Fruit fly (Drosophila melanogaster): ENCODE measurements around the gene Nrt.

Nrt gene

DNA sequence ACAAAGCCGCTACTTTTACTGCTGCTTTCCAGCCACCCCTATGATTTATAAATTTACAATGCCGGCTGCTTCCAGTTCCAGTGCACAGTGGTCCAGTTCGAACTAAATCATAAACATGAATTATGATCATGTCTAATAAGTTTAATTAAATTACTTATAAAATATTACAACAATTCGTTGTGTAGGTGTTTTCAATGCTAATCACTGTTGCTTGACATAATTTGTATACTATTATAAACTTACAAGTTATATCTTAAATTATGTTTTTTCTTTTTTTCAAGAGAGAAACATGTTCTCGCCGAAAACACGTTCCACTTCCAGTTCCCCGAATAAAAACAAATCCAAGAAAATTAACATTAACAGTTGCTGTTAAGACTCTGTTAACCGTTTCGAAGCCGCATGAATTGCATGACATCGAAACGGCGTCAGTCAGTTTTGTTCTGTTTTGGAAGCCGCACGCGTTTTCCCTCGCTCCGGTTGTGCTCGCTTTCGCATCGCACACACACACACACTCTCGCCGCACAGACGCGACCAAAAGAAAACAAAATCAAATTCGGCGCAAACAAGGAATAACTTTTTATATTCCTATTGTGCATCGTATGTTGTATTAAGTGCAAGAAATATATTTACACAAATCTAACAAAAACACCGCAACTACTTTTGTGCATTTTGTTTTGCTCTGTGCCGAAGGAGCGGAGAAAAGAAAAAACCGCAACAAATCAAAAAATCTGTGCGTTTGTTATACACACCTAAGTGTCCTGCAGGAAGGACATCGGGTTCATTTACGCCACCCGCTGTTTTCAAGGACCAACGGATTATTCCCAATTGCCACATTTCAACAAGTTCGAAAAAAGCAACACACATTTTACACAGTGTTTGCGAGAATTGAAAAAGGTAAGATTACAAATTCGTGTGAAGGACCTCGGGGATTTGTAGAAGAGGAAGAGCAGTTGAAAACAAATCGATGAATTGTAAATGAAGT is at the start of gene Nrt:
TSS of gene Nrt (plus strand) at position 426 of the 982 bp plus-strand sequence.
- no peak for TF ChIP-seq h (optimal IDR thresholded peaks at IDR 0.05)
- TF ChIP-seq insv (optimal IDR thresholded peaks at IDR 0.05) = no peak
- TF ChIP-seq Sin3A (optimal IDR thresholded peaks at IDR 0.05) = no peak
- TF ChIP-seq psq (optimal IDR thresholded peaks at IDR 0.05) = no peak
- no peak for TF ChIP-seq Myc (optimal IDR thresholded peaks at IDR 0.05)
- no peak for TF ChIP-seq ttk (optimal IDR thresholded peaks at IDR 0.05)

DNA sequence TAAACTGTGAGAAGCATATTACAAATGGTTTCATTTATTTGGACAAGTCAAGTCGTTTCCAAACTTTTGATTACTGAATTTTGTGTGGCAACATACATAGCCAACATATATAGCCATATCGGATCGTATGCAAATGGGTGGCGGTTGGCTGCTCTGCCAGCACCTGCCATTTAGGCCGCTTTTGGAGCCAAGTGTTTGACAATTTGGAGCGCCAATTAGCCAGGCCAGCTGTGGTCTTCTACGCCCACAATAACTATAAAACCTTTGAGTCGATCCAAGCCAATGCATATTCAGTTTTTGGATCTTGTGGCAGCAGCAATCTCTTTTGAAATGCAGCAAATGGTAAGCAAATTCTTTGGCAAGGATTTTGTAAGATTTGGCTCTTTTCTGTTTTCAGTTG is 41.3 kb upstream of the Nrt start, which contains the start of gene CG13031:
TSS of gene CG13031 (plus strand) at position 301 of the 400 bp plus-strand sequence.
- no peak for TF ChIP-seq h (optimal IDR thresholded peaks at IDR 0.05)

DNA sequence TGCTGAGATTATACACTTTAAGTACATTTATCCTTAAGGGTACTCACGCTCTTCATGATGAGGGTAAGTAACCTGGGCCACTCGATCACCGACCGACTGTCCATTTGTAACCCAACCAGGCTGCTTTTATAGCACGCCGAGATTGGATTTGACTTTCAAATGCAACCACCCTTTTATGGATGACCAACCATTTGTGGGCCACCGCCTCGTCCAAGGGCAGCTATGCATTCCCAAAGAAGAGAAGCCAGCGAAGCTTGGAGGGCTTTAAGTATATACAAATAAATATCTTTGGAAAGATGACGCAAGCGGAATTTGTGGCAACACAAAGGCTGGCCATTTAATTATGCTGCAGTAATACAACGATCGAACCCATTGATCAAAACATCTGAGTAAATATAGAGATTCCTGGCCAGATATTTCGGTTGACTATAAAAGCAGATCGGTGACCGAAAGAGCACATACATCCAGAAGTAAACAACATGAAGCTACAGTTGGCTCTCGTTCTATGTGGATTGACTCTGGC is 39.7 kb upstream of the Nrt start, which contains the start of the genes CG13026 and PGRP-SB2:
TSS of gene CG13026 (minus strand) at position 101 of the 523 bp plus-strand sequence.
TSS of gene PGRP-SB2 (plus strand) at position 473 of the 523 bp plus-strand sequence.
- TF ChIP-seq ttk (optimal IDR thresholded peaks at IDR 0.05) = no peak
- TF ChIP-seq Sin3A (optimal IDR thresholded peaks at IDR 0.05) = no peak
- no peak for TF ChIP-seq psq (optimal IDR thresholded peaks at IDR 0.05)
- TF ChIP-seq h (optimal IDR thresholded peaks at IDR 0.05) = no peak

DNA sequence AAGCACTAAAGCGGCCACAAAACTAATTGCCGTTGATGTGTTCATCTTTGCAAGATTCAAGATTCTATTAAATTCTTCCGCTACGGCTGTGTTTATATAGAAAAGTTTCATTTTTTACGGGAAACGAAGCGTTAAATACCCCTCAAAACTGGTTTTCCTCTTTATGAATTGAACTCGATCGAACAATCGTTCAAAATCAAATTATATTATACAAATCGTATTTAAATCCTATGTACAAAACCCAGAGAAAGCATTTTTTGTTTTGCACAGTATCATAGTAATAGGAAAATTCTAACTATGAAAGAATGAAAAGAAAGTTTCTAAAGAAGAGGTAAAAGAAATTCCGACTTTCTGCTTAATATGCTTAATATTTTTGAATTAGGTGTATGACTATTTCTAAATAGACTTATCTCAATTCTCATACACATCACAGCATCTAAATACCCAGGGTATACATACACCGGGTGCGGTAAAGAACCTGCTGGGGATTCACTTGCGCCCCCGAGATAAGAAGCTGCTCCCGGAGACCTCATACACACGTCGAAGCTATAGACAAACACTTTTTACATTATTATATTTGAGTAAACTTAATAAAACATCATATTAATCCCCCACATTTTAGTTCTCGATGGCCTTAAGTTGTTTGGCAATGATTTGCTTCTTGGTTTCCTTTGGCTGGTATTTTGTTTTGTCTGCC is 37.8 kb upstream of the Nrt start, which contains the start of gene PGRP-SB1:
TSS of gene PGRP-SB1 (minus strand) at position 51 of the 697 bp plus-strand sequence.
- TF ChIP-seq ttk (optimal IDR thresholded peaks at IDR 0.05) (no peak), psq (optimal IDR thresholded peaks at IDR 0.05) (no peak), insv (optimal IDR thresholded peaks at IDR 0.05) (no peak), Sin3A (optimal IDR thresholded peaks at IDR 0.05) (no peak), Myc (optimal IDR thresholded peaks at IDR 0.05) (no peak)

DNA sequence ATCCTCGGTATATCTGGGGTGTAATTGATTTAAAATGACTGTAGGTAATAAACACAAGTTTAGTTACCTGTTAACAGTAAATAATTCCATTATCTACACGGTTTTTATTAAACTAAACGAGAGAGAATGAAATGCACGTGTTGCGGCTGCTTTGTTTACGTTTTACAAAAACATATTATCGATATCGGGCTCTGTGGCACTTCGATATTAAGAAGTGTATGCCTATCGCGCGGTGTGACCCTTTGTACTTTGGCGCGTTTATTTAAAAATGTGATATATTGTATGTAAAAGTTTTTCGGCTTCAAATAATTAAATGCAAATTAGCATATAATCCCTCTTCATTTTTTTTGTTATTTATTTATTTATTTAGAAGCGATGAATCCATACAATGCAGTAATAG is 35.2 kb upstream of the Nrt start, which contains the start of gene Dbp73D:
TSS of gene Dbp73D (minus strand) at position 174 of the 400 bp plus-strand sequence.
- TF ChIP-seq ttk (optimal IDR thresholded peaks at IDR 0.05) (no peak), psq (optimal IDR thresholded peaks at IDR 0.05) (no peak), insv (optimal IDR thresholded peaks at IDR 0.05) (no peak), Myc (optimal IDR thresholded peaks at IDR 0.05) (no peak), Sin3A (optimal IDR thresholded peaks at IDR 0.05) (no peak)

DNA sequence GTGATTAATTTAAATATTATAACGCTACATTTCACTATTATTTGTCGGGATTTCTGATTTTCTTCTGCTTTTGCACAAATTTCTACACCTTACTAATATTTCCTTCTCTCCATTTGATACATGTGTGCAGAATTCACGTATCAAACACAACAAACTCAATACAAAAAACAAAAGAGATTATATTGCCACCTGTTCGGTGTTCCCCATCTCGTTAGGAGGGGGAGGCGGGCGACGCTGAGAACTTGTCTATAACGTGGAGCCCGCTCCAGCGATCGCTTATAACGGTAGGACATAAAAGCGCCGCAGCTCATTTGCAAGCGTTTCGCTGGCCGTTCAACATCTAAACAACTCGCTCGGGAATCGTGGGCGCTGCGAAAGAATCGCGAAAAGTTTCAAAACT is 32.6 kb upstream of the Nrt start, which contains the start of gene CG9701:
TSS of gene CG9701 (plus strand) at position 301 of the 400 bp plus-strand sequence.
- TF ChIP-seq ttk (optimal IDR thresholded peaks at IDR 0.05) = no peak

DNA sequence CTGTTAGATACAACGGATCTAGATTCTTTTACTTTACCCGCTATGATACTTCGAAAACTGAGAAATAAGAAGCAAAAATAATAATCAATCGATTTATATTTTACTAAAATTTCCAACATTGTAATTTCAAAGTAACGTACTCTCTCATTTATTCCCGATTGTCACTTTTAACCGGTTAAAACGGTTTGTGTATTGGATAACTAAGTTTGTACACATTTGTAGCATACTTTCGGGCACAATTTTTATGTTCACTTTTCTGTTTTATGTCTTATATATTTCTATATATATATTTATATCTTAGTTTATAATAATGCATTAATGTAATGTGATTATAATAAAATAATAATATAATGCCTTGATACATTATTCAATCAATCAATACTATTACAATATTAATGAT is 24.2 kb upstream of the Nrt start:
- TF ChIP-seq psq (optimal IDR thresholded peaks at IDR 0.05) = no peak
- TF ChIP-seq ttk (optimal IDR thresholded peaks at IDR 0.05) = no peak
- no peak for TF ChIP-seq h (optimal IDR thresholded peaks at IDR 0.05)
- no peak for TF ChIP-seq Myc (optimal IDR thresholded peaks at IDR 0.05)
- no peak for TF ChIP-seq Sin3A (optimal IDR thresholded peaks at IDR 0.05)
- TF ChIP-seq insv (optimal IDR thresholded peaks at IDR 0.05) = no peak

DNA sequence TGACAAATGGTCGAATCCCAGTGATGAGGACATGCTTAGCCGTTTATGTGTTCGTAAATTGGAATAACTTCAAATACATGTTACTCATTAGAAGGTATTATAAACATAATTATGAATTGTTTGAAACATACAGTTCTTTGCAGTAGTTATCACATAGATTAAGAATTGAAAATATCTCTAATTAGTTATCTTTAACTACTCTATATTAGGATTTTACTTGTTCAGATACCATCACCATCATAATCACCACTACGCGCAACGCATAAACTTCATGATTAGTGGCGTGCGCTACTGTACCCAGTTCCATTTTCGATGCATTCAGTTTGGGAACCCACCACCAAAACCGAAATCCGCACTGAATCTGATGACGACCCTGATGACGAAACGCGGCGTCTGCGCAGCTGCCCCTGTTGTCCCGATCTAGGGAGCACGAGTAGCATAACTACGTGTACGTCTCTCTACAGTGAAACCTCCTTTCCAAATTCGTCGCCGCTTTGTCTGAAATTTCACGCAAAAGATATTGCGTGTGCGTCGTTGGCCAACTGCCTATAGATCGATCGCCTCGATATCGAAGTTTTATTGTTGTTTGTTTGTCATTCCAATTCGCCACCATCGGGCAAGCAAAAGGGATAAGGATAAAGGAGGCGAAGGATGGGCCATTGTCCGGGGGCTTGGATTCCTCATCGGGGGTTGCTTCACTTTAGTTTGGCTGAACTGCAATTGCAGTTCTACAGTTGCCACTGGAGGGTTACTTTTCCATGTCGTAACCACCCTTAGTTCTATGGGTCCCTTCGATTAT is 21.8 kb upstream of the Nrt start:
- no peak for TF ChIP-seq psq (optimal IDR thresholded peaks at IDR 0.05)
- no peak for TF ChIP-seq ttk (optimal IDR thresholded peaks at IDR 0.05)
- TF ChIP-seq Sin3A (optimal IDR thresholded peaks at IDR 0.05) = no peak
- no peak for TF ChIP-seq h (optimal IDR thresholded peaks at IDR 0.05)
- no peak for TF ChIP-seq Myc (optimal IDR thresholded peaks at IDR 0.05)
- no peak for TF ChIP-seq insv (optimal IDR thresholded peaks at IDR 0.05)

DNA sequence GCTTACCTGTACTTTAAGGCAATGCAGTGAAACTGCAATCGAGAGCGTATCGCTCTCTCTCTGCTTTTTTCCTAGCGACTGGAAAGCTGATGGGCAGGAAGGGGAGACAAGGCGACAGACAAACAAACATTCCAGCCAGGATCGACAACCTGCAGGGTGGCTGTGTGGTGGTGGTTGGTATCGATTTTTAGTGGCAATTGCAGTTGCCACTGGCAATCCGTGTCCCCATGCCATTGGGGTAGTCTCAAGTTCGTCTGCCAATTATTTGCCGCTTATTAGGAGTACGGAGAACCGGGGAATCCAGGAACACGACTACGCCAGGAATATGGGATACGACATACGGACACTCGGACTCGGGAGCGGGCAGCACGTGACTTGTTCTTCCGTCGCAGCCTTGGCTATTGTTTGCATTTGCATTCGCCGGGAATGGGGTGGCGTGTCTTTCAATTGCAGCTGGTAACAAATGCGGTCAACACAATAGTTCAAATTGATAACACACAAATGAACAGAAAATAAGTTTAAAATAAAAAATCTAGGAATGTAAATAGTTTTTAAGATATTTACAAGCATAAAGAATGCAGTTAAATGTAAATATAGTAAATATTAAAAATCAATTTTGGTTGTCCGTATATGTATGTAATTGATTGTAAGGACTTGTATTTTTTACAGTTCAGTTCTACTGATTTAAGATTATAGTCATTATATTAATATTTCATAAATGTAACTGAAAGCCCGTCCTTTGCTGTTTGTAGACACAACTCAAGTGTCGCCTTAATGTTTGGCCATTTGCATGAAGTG is 19.1 kb upstream of the Nrt start:
- no peak for TF ChIP-seq insv (optimal IDR thresholded peaks at IDR 0.05)
- no peak for TF ChIP-seq ttk (optimal IDR thresholded peaks at IDR 0.05)
- no peak for TF ChIP-seq Sin3A (optimal IDR thresholded peaks at IDR 0.05)
- no peak for TF ChIP-seq psq (optimal IDR thresholded peaks at IDR 0.05)
- TF ChIP-seq h (optimal IDR thresholded peaks at IDR 0.05) = no peak
- TF ChIP-seq Myc (optimal IDR thresholded peaks at IDR 0.05) = no peak

DNA sequence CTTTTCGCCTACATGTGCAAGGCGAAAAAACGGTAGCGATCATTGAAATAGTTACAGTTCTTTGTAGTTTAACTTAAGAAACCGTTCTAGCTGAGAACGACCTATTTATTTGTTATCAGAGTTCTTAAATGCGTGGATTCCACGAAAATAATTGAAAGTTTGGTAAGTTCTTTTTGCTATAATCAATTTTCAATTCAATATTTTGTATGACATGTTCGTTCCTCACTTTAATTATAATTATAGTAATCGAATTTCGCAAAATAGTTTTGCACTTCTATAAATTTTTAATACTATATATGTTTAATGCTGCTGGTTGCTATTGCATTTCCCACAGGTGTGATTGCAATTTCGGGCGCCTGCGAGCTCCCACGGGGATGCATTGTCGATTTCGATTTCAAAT is 17.5 kb upstream of the Nrt start:
- TF ChIP-seq ttk (optimal IDR thresholded peaks at IDR 0.05) (no peak), psq (optimal IDR thresholded peaks at IDR 0.05) (no peak), h (optimal IDR thresholded peaks at IDR 0.05) (no peak), insv (optimal IDR thresholded peaks at IDR 0.05) (no peak), Sin3A (optimal IDR thresholded peaks at IDR 0.05) (no peak), Myc (optimal IDR thresholded peaks at IDR 0.05) (no peak)

DNA sequence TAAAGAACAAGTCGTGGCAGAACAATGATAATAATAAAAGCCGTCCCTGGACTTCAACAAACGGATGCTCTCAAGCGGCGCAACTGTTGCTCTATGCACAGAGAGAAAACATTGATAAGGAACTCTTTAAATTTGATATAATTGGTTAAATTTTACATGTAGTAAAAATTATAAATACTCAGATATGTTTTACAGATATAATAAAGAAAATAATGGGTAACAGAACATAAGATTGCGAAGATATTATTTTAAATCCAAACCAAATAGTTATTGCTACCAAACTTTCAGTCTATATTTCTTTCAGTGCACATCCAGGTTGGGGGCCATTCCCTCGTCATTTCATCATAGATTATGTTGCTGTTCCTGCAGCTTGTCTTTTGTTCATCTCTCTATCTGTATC is 16.1 kb upstream of the Nrt start:
- no peak for TF ChIP-seq ttk (optimal IDR thresholded peaks at IDR 0.05)
- no peak for TF ChIP-seq insv (optimal IDR thresholded peaks at IDR 0.05)
